Fruit fly (Drosophila melanogaster) whole organism, embryonic: ENCODE measurements around the gene MED14.

Source experiments
- Antp ChIP-seq: fragments of 200-800 bp; sonication (Bioruptor generic); optimal IDR thresholded peaks from 3 replicates; lab custom pipeline; 2016; ENCODE audit warnings: missing biosample characterization, missing genetic modification characterization
- Bteb2 ChIP-seq: fragments of 200-800 bp; sonication (Bioruptor generic); optimal IDR thresholded peaks from 2 replicates; lab custom pipeline; 2016; ENCODE audit warnings: missing biosample characterization, missing genetic modification characterization
- CG10147 ChIP-seq: fragments of 200-800 bp; sonication (Bioruptor generic); optimal IDR thresholded peaks from 2 replicates; lab custom pipeline; 2019; ENCODE audit warnings: missing biosample characterization, mild to moderate bottlenecking, missing genetic modification characterization, moderate library complexity
- CG10209 ChIP-seq: fragments of 200-800 bp; sonication (Bioruptor generic); optimal IDR thresholded peaks from 3 replicates; lab custom pipeline; 2017; ENCODE audit warnings: missing biosample characterization, mild to moderate bottlenecking, missing genetic modification characterization, missing genetic modification reagents
- CG10321 ChIP-seq: fragments of 200-800 bp; sonication (Bioruptor generic); IDR thresholded peaks from 2 replicates; pipeline ENCODE4 v1.3.6; 2022; ENCODE audit warnings: missing biosample characterization, missing genetic modification characterization
- CG10543 ChIP-seq: fragments of 200-800 bp; sonication (Bioruptor generic); optimal IDR thresholded peaks from 3 replicates; lab custom pipeline; 2017; ENCODE audit warnings: missing biosample characterization, mild to moderate bottlenecking, missing genetic modification characterization, moderate library complexity
- CG13287 ChIP-seq: fragments of 200-800 bp; sonication (Bioruptor generic); IDR thresholded peaks from 2 replicates; pipeline ENCODE4 v1.3.6; 2022; ENCODE audit warnings: missing biosample characterization, missing genetic modification characterization; ENCODE audit not compliant: partially characterized antibody
- CG13624 ChIP-seq: fragments of 200-800 bp; sonication (Bioruptor generic); optimal IDR thresholded peaks from 2 replicates; lab custom pipeline; 2016; ENCODE audit warnings: missing biosample characterization, missing genetic modification characterization
- CG1603 ChIP-seq: fragments of 200-800 bp; sonication (Bioruptor generic); optimal IDR thresholded peaks from 2 replicates; lab custom pipeline; 2019; ENCODE audit warnings: missing biosample characterization, mild to moderate bottlenecking, missing genetic modification characterization, moderate library complexity
- CG18599 ChIP-seq: fragments of 200-800 bp; sonication (Bioruptor generic); optimal IDR thresholded peaks from 3 replicates; lab custom pipeline; 2017; ENCODE audit warnings: missing biosample characterization, missing genetic modification characterization, mild to moderate bottlenecking, moderate library complexity, missing genetic modification reagents
- CG34376 ChIP-seq: fragments of 200-800 bp; sonication (Bioruptor generic); optimal IDR thresholded peaks from 2 replicates; lab custom pipeline; 2018; ENCODE audit warnings: missing biosample characterization, mild to moderate bottlenecking, missing genetic modification characterization
- CG34422 ChIP-seq: fragments of 200-800 bp; sonication (Bioruptor generic); IDR thresholded peaks from 3 replicates; pipeline ENCODE4 v1.3.6; 2022; ENCODE audit warnings: missing biosample characterization, missing genetic modification characterization
- CG4282 ChIP-seq: fragments of 200-800 bp; sonication (Bioruptor generic); optimal IDR thresholded peaks from 2 replicates; lab custom pipeline; 2016; ENCODE audit warnings: missing biosample characterization, missing genetic modification characterization
- CG4328 ChIP-seq: fragments of 200-800 bp; sonication (Bioruptor generic); optimal IDR thresholded peaks from 3 replicates; lab custom pipeline; 2017; ENCODE audit warnings: missing biosample characterization, missing genetic modification reagents, missing genetic modification characterization
- CG4730 ChIP-seq: fragments of 200-800 bp; sonication (Bioruptor generic); IDR thresholded peaks from 2 replicates; pipeline ENCODE4 v1.3.6; 2022; ENCODE audit warnings: missing biosample characterization, missing genetic modification characterization
- CG6272 ChIP-seq: fragments of 200-800 bp; sonication (Bioruptor generic); IDR thresholded peaks from 2 replicates; pipeline ENCODE4 v1.3.6; 2022; ENCODE audit warnings: missing biosample characterization, missing genetic modification characterization
- CG6765 ChIP-seq: fragments of 200-800 bp; sonication (Bioruptor generic); optimal IDR thresholded peaks from 3 replicates; lab custom pipeline; 2017; ENCODE audit warnings: missing biosample characterization, mild to moderate bottlenecking, missing genetic modification characterization
- CG7372 ChIP-seq: fragments of 200-800 bp; sonication (Bioruptor generic); IDR thresholded peaks from 2 replicates; pipeline ENCODE4 v1.3.6; 2022; ENCODE audit warnings: missing biosample characterization, missing genetic modification characterization
- CG7963 ChIP-seq: fragments of 200-800 bp; sonication (Bioruptor generic); IDR thresholded peaks from 3 replicates; pipeline ENCODE4 v1.3.6; 2022; ENCODE audit warnings: missing biosample characterization, missing genetic modification characterization; ENCODE audit not compliant: partially characterized antibody
- E2f1 ChIP-seq: fragments of 200-800 bp; sonication (Bioruptor generic); IDR thresholded peaks from 2 replicates; pipeline ENCODE4 v1.3.6; 2022; ENCODE audit warnings: missing biosample characterization, missing genetic modification characterization
- H2.0 ChIP-seq: fragments of 200-800 bp; sonication (Bioruptor generic); IDR thresholded peaks from 2 replicates; pipeline ENCODE4 v1.3.6; 2022; ENCODE audit warnings: missing biosample characterization, missing genetic modification characterization
- HmgZ ChIP-seq: fragments of 200-800 bp; sonication (Bioruptor generic); optimal IDR thresholded peaks from 2 replicates; lab custom pipeline; 2018; ENCODE audit warnings: missing biosample characterization, mild to moderate bottlenecking, missing genetic modification characterization
- Jarid2 ChIP-seq: fragments of 200-800 bp; sonication (Bioruptor generic); optimal IDR thresholded peaks from 3 replicates; lab custom pipeline; 2017; ENCODE audit warnings: mild to moderate bottlenecking, missing biosample characterization, missing genetic modification reagents, missing genetic modification characterization
- Oaz ChIP-seq: fragments of 200-800 bp; sonication (Bioruptor generic); IDR thresholded peaks from 2 replicates; pipeline ENCODE4 v1.3.6; 2022; ENCODE audit warnings: missing biosample characterization, missing genetic modification characterization
- Sin3A ChIP-seq: fragments of >200 bp; optimal IDR thresholded peaks from 2 replicates; lab custom pipeline; 2018
- Spps ChIP-seq: fragments of 200-800 bp; sonication (Bioruptor generic); optimal IDR thresholded peaks from 2 replicates; lab custom pipeline; 2018; ENCODE audit warnings: missing biosample characterization, mild to moderate bottlenecking, missing genetic modification characterization
- Stat92E ChIP-seq, 3 experiments: fragments of >200 bp in 2 of 3; fragments of 200-800 bp in 1 of 3; sonication (Bioruptor generic) in 1 of 3; optimal IDR thresholded peaks; 2 replicates each; lab custom pipeline; 2017 to 2019; ENCODE audit warnings: missing biosample characterization in 3 of 3, missing genetic modification characterization in 3 of 3, mild to moderate bottlenecking in 1 of 3, moderate library complexity in 1 of 3
- Vsx1 ChIP-seq: fragments of 200-800 bp; sonication (Bioruptor generic); optimal IDR thresholded peaks from 2 replicates; lab custom pipeline; 2017; ENCODE audit warnings: missing biosample characterization, mild to moderate bottlenecking, missing genetic modification characterization, missing genetic modification reagents
- chif ChIP-seq, 2 experiments: fragments of 200-800 bp; sonication (Bioruptor generic); optimal IDR thresholded peaks; 3 replicates each; lab custom pipeline; 2016; ENCODE audit warnings: missing biosample characterization in 2 of 2, missing genetic modification characterization in 2 of 2
- cwo ChIP-seq: fragments of 200-800 bp; sonication (Bioruptor generic); optimal IDR thresholded peaks from 3 replicates; lab custom pipeline; 2017; ENCODE audit warnings: missing biosample characterization, missing genetic modification characterization, mild to moderate bottlenecking, moderate library complexity, missing genetic modification reagents
- dm ChIP-seq: fragments of 200-800 bp; sonication (Bioruptor generic); optimal IDR thresholded peaks from 3 replicates; lab custom pipeline; 2016; ENCODE audit warnings: missing biosample characterization, missing genetic modification characterization
- fru ChIP-seq: fragments of >200 bp; optimal IDR thresholded peaks from 2 replicates; lab custom pipeline; 2017
- ftz-f1 ChIP-seq: fragments of 200-800 bp; sonication (Bioruptor generic); optimal IDR thresholded peaks from 2 replicates; lab custom pipeline; 2016; ENCODE audit warnings: missing biosample characterization, missing genetic modification characterization
- gcm ChIP-seq: fragments of 200-800 bp; sonication (Bioruptor generic); optimal IDR thresholded peaks from 2 replicates; lab custom pipeline; 2019; ENCODE audit warnings: missing biosample characterization, mild to moderate bottlenecking, missing genetic modification characterization, moderate library complexity
- grau ChIP-seq: fragments of 200-800 bp; optimal IDR thresholded peaks from 3 replicates; lab custom pipeline; 2019; ENCODE audit warnings: missing biosample characterization, mild to moderate bottlenecking, missing genetic modification characterization, moderate library complexity
- grn ChIP-seq: fragments of 200-800 bp; sonication (Bioruptor generic); optimal IDR thresholded peaks from 3 replicates; lab custom pipeline; 2017; ENCODE audit warnings: missing biosample characterization, missing genetic modification characterization
- hbn ChIP-seq: fragments of 200-800 bp; sonication (Bioruptor generic); IDR thresholded peaks from 2 replicates; pipeline ENCODE4 v1.3.6; 2022; ENCODE audit warnings: missing biosample characterization, missing genetic modification characterization; ENCODE audit not compliant: partially characterized antibody
- hkb ChIP-seq, 2 experiments: fragments of 200-800 bp in 1 of 2; fragments of >200 bp in 1 of 2; sonication (Bioruptor generic) in 1 of 2; IDR thresholded peaks in 1 of 2; optimal IDR thresholded peaks in 1 of 2; 2 replicates each; pipeline versions ENCODE4 v1.3.6 to Lab custom; 2017 to 2022; ENCODE audit warnings: missing biosample characterization in 1 of 2, missing genetic modification characterization in 1 of 2
- mam ChIP-seq: fragments of 200-800 bp; sonication (Bioruptor generic); optimal IDR thresholded peaks from 3 replicates; lab custom pipeline; 2016; ENCODE audit warnings: missing biosample characterization, missing genetic modification characterization
- mirr ChIP-seq: fragments of 200-800 bp; sonication (Bioruptor generic); optimal IDR thresholded peaks from 3 replicates; lab custom pipeline; 2018; ENCODE audit warnings: missing biosample characterization, mild to moderate bottlenecking, missing genetic modification characterization
- nerfin-2 ChIP-seq: fragments of 200-800 bp; sonication (Bioruptor generic); IDR thresholded peaks from 2 replicates; pipeline ENCODE4 v1.3.6; 2022; ENCODE audit warnings: missing biosample characterization, missing genetic modification characterization; ENCODE audit not compliant: partially characterized antibody
- nmo ChIP-seq: fragments of 200-800 bp; sonication (Bioruptor generic); optimal IDR thresholded peaks from 2 replicates; lab custom pipeline; 2018; ENCODE audit warnings: missing biosample characterization, mild to moderate bottlenecking, missing genetic modification characterization, moderate library complexity
- peb ChIP-seq: fragments of 200-800 bp; sonication (Bioruptor generic); IDR thresholded peaks from 2 replicates; pipeline ENCODE4 v1.3.6; 2022; ENCODE audit warnings: missing biosample characterization, missing genetic modification characterization
- phol ChIP-seq: fragments of 200-800 bp; sonication (Bioruptor generic); optimal IDR thresholded peaks from 3 replicates; lab custom pipeline; 2018; ENCODE audit warnings: missing biosample characterization, mild to moderate bottlenecking, missing genetic modification characterization, moderate library complexity
- pros ChIP-seq: fragments of 200-800 bp; sonication (Bioruptor generic); optimal IDR thresholded peaks from 3 replicates; lab custom pipeline; 2019; ENCODE audit warnings: missing biosample characterization, mild to moderate bottlenecking, missing genetic modification characterization, moderate library complexity
- so ChIP-seq: fragments of 200-800 bp; sonication (Bioruptor generic); IDR thresholded peaks from 3 replicates; pipeline ENCODE4 v1.3.6; 2022; ENCODE audit warnings: missing biosample characterization, missing genetic modification characterization
- ttk ChIP-seq: fragments of 200-800 bp; sonication (Bioruptor generic); IDR thresholded peaks from 2 replicates; pipeline ENCODE4 v2.1.2; 2022; ENCODE audit warnings: missing biosample characterization, missing genetic modification characterization
- unc-4 ChIP-seq: fragments of 200-800 bp; sonication (Bioruptor generic); IDR thresholded peaks from 2 replicates; pipeline ENCODE4 v1.3.6; 2022; ENCODE audit warnings: missing biosample characterization, missing genetic modification characterization; ENCODE audit not compliant: partially characterized antibody

The MED14 gene

DNA sequence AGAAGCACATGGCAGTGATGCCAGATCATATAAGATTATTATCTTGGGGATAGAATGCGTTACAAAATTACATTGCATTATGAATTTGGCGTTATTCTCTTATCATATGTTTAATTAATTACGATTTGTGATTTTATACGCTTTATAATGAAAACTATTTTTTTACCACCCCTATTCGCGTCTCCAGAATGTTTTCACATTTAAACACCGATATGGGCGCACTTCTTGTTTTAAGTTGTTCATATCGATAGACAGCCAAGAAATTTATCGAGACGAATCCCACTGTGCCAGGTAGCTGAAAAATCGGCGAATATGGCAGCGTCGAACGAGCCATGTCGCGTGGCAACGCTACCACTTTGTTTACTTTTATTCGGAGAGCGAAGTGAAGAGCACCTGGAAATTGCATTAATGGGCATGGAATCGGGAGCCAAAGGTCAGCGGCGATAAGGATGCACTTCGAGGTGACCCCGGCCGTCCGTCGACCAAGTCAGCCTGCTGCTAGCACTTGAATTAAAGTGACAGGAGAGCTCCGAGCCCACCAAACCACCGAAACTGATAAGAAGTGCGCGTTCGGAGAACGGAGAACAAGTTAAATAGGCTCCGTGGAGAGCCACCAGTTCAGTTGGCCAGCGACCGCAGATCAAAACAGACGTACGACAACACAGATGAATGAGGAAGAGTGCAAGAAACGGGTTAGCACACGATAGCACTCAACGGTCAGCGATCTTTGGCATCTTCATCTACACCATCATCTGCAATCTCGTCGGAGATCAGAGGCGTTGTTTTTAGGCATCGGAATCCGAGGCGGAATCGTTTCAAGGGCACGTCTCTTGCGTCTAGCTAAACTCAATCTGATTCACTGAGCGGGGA, 55.3 kb downstream of the MED14 start, which contains the start of gene Gale (continued):
- TF ChIP-seq dm (GFP tag; lab: Kevin White, UChicago) (no peak), CG34376 (peak; percentile 72), Sin3A (peak; percentile 65), CG13624 (GFP tag; lab: Kevin White, UChicago) (peak; percentile 46), ttk (GFP tag; lab: Robert Waterston, UW) (no peak), cwo (GFP tag; lab: Kevin White, UChicago) (peak; percentile 41), E2f1 (no peak), CG4730 (GFP tag; lab: Robert Waterston, UW) (no peak), hkb (optimal IDR thresholded peaks at IDR 0.05; lab: Kevin White, UChicago) (peak; percentile 92), hkb (GFP tag; IDR thresholded peaks at IDR 0.05; lab: Robert Waterston, UW) (0 out of 2 replicates have a peak, but pooled peaks have one; percentile 35), Antp (GFP tag; lab: Kevin White, UChicago) (no peak), grn (peak; percentile 79), phol (tag; lab: Kevin White, UChicago) (peak; percentile 6), hbn (GFP tag; lab: Robert Waterston, UW) (peak; percentile 60; the same call in 1 of the 2 replicates), so (GFP tag; lab: Robert Waterston, UW) (peak; percentile 46; the same call in 1 of the 3 replicates), gcm (GFP tag; lab: Kevin White, UChicago) (no peak), Vsx1 (GFP tag; lab: Kevin White, UChicago) (no peak), CG6272 (GFP tag; lab: Robert Waterston, UW) (no peak), nerfin-2 (no peak), chif (GFP tag; optimal IDR thresholded peaks at IDR 0.05; lab: Kevin White, UChicago) (no peak), Spps (tag; lab: Kevin White, UChicago) (no peak), pros (GFP tag; lab: Kevin White, UChicago) (no peak), nmo (GFP tag; lab: Kevin White, UChicago) (no peak), Jarid2 (GFP tag; lab: Kevin White, UChicago) (peak; percentile 73), CG34422 (GFP tag; lab: Robert Waterston, UW) (peak; percentile 40; the same call in 1 of the 3 replicates), Bteb2 (GFP tag; lab: Kevin White, UChicago) (no peak), CG10147 (no peak), Oaz (GFP tag; lab: Robert Waterston, UW) (no peak), CG6765 (GFP tag; lab: Kevin White, UChicago) (no peak), CG1603 (tag; lab: Kevin White, UChicago) (peak; percentile 27), CG13287 (GFP tag; lab: Robert Waterston, UW) (peak; percentile 76), fru (lab: Kevin White, UChicago) (no peak), CG4282 (GFP tag; lab: Kevin White, UChicago) (no peak), CG4328 (GFP tag; lab: Kevin White, UChicago) (no peak), CG10209 (GFP tag; lab: Kevin White, UChicago) (no peak), ftz-f1 (GFP tag; lab: Kevin White, UChicago) (peak; percentile 68), HmgZ (tag; lab: Kevin White, UChicago) (no peak), peb (GFP tag; lab: Robert Waterston, UW) (no peak), CG10543 (GFP tag; lab: Kevin White, UChicago) (peak; percentile 63), CG10321 (no peak), unc-4 (GFP tag; lab: Robert Waterston, UW) (peak; percentile 66), mirr (GFP tag; lab: Kevin White, UChicago) (peak; percentile 11), CG18599 (no peak), grau (tag; lab: Kevin White, UChicago) (no peak), CG7372 (GFP tag; lab: Robert Waterston, UW) (no peak), Stat92E (GFP tag; optimal IDR thresholded peaks at IDR 0.05; lab: Kevin White, UChicago) (no peak), mam (GFP tag; lab: Kevin White, UChicago) (no peak), CG7963 (GFP tag; lab: Robert Waterston, UW) (0 out of 3 replicates have a peak, but pooled peaks have one; percentile 12), H2.0 (GFP tag; lab: Robert Waterston, UW) (no peak)
